Fruit fly (Drosophila melanogaster) whole organism, adult: ENCODE data around the gene CG32263.

Experiments used
- CG11617 ChIP-seq: fragments of 200-800 bp; sonication (Bioruptor generic); optimal IDR thresholded peaks from 2 replicates; lab custom pipeline; 2017; ENCODE audit warnings: mild to moderate bottlenecking, missing biosample characterization, missing genetic modification reagents, missing genetic modification characterization
- CG12768 ChIP-seq: fragments of 200-800 bp; sonication (Bioruptor generic); optimal IDR thresholded peaks from 2 replicates; lab custom pipeline; 2017; ENCODE audit warnings: missing biosample characterization, missing genetic modification characterization, mild to moderate bottlenecking, moderate library complexity, missing genetic modification reagents
- CG14711 ChIP-seq: fragments of 200-800 bp; sonication (Bioruptor generic); optimal IDR thresholded peaks from 2 replicates; lab custom pipeline; 2018; ENCODE audit warnings: missing biosample characterization, mild to moderate bottlenecking, missing genetic modification characterization, moderate library complexity
- CG1620 ChIP-seq: fragments of 200-800 bp; sonication (Bioruptor generic); optimal IDR thresholded peaks from 2 replicates; lab custom pipeline; 2016; ENCODE audit warnings: missing biosample characterization, missing genetic modification characterization
- CG33017 ChIP-seq: fragments of 200-800 bp; sonication (Bioruptor generic); optimal IDR thresholded peaks from 2 replicates; lab custom pipeline; 2018; ENCODE audit warnings: missing biosample characterization, mild to moderate bottlenecking, missing genetic modification characterization, moderate library complexity
- CG5204 ChIP-seq: fragments of 200-800 bp; sonication (Bioruptor generic); optimal IDR thresholded peaks from 2 replicates; lab custom pipeline; 2016; ENCODE audit warnings: missing biosample characterization, missing genetic modification characterization
- CG7045 ChIP-seq: fragments of 200-800 bp; sonication (Bioruptor generic); optimal IDR thresholded peaks from 2 replicates; lab custom pipeline; 2017; ENCODE audit warnings: missing biosample characterization, mild to moderate bottlenecking, missing genetic modification characterization
- CG7101 ChIP-seq: fragments of 200-800 bp; sonication (Bioruptor generic); optimal IDR thresholded peaks from 2 replicates; lab custom pipeline; 2018; ENCODE audit warnings: missing biosample characterization, mild to moderate bottlenecking, missing genetic modification characterization, moderate library complexity
- Clk ChIP-seq: fragments of 200-800 bp; sonication (Bioruptor generic); optimal IDR thresholded peaks from 2 replicates; lab custom pipeline; 2017; ENCODE audit warnings: missing biosample characterization, missing genetic modification characterization
- Crg-1 ChIP-seq: fragments of 200-800 bp; sonication (Bioruptor generic); optimal IDR thresholded peaks from 2 replicates; lab custom pipeline; 2016; ENCODE audit warnings: missing biosample characterization, missing genetic modification characterization
- Hr96 ChIP-seq: fragments of 200-800 bp; sonication (Bioruptor generic); optimal IDR thresholded peaks from 2 replicates; lab custom pipeline; 2016; ENCODE audit warnings: missing biosample characterization, missing genetic modification characterization
- Mnt ChIP-seq: fragments of 200-800 bp; sonication (Bioruptor generic); optimal IDR thresholded peaks from 2 replicates; lab custom pipeline; 2016; ENCODE audit warnings: missing biosample characterization, mild to moderate bottlenecking, missing genetic modification characterization
- bab1 ChIP-seq: fragments of 200-800 bp; sonication (Bioruptor generic); optimal IDR thresholded peaks from 3 replicates; lab custom pipeline; 2019; ENCODE audit warnings: missing biosample characterization, mild to moderate bottlenecking, missing genetic modification characterization, moderate library complexity
- cic ChIP-seq: fragments of 200-800 bp; sonication (Bioruptor generic); optimal IDR thresholded peaks from 2 replicates; lab custom pipeline; 2017; ENCODE audit warnings: missing biosample characterization, mild to moderate bottlenecking, missing genetic modification characterization, moderate library complexity
- cnc ChIP-seq, 2 experiments: fragments of >200 bp; optimal IDR thresholded peaks; 2 replicates each; lab custom pipeline; 2017
- kay ChIP-seq: fragments of 200-800 bp; sonication (Bioruptor generic); peaks from one replicate; lab custom pipeline; 2016; ENCODE audit warnings: missing biosample characterization, missing genetic modification characterization, borderline replicate concordance
- ovo ChIP-seq: fragments of 200-800 bp; sonication (Bioruptor generic); optimal IDR thresholded peaks from 2 replicates; lab custom pipeline; 2016; ENCODE audit warnings: missing biosample characterization, missing genetic modification characterization
- pad ChIP-seq: fragments of 200-800 bp; sonication (Bioruptor generic); optimal IDR thresholded peaks from 3 replicates; lab custom pipeline; 2017; ENCODE audit warnings: missing biosample characterization, missing genetic modification characterization, mild to moderate bottlenecking, moderate library complexity, missing genetic modification reagents
- tj ChIP-seq: fragments of 200-800 bp; sonication (Bioruptor generic); optimal IDR thresholded peaks from 3 replicates; lab custom pipeline; 2017; ENCODE audit warnings: missing biosample characterization, mild to moderate bottlenecking, missing genetic modification characterization, moderate library complexity
- toe ChIP-seq: fragments of 200-800 bp; sonication (Bioruptor generic); optimal IDR thresholded peaks from 2 replicates; lab custom pipeline; 2016; ENCODE audit warnings: missing biosample characterization, missing genetic modification characterization

CG32263 gene

DNA sequence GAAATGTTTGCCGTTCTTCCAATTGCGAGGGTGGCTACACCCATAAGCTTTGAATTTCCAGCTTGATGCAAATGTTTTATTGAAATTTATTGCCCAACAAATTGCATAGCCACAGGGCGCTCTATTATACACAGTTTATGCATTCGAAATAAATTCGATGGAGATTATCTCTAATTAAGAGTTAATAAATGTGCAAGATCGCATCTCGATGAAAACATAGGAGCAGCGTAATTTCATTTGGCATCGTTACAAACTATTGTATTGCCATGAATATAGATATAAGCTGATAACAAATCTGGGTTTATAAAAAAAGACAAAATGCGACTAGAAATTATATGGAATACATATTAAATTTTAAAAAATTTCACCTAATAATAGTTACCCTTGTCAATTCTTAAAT, 39.6 kb upstream of the CG32263 start:
- TF ChIP-seq cic (GFP tag; lab: Kevin White, UChicago) (no peak), bab1 (no peak), CG11617 (GFP tag; lab: Kevin White, UChicago) (no peak), tj (GFP tag; lab: Kevin White, UChicago) (no peak), toe (GFP tag; lab: Kevin White, UChicago) (no peak), cnc (optimal IDR thresholded peaks at IDR 0.05; lab: Kevin White, UChicago) (no peak), CG14711 (no peak), pad (GFP tag; lab: Kevin White, UChicago) (no peak), CG12768 (GFP tag; lab: Kevin White, UChicago) (no peak), Mnt (GFP tag; lab: Kevin White, UChicago) (no peak), CG7101 (tag; lab: Kevin White, UChicago) (no peak)

DNA sequence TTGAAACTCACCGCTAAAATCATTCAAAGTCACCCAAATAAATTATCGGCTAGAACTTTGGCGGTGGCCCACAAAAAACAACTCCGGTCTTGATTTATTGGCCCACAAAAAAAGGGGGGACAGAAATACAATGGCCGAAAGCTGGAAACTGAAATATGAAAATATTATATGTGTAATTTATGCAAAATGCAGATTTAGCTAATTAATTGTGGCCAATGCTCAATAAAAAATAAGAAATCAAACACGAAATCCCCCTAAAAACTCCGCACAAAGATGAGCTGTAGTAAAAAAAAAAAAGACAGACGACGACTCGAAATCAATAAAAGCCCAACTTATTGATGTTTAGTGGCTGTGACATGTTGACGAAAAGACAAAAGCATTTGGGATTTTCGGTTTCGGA, 38.8 kb upstream of the CG32263 start:
- TF ChIP-seq CG11617 (GFP tag; lab: Kevin White, UChicago) (no peak), CG14711 (no peak), Clk (no peak), tj (GFP tag; lab: Kevin White, UChicago) (no peak), kay (no peak), ovo (GFP tag; lab: Kevin White, UChicago) (no peak), cnc (optimal IDR thresholded peaks at IDR 0.05; lab: Kevin White, UChicago) (no peak), CG33017 (tag; lab: Kevin White, UChicago) (no peak), CG7045 (no peak), CG1620 (GFP tag; lab: Kevin White, UChicago) (no peak), Hr96 (GFP tag; lab: Kevin White, UChicago) (no peak), cic (GFP tag; lab: Kevin White, UChicago) (no peak), CG5204 (GFP tag; lab: Kevin White, UChicago) (no peak), Mnt (GFP tag; lab: Kevin White, UChicago) (no peak), CG7101 (tag; lab: Kevin White, UChicago) (no peak), toe (GFP tag; lab: Kevin White, UChicago) (no peak)

DNA sequence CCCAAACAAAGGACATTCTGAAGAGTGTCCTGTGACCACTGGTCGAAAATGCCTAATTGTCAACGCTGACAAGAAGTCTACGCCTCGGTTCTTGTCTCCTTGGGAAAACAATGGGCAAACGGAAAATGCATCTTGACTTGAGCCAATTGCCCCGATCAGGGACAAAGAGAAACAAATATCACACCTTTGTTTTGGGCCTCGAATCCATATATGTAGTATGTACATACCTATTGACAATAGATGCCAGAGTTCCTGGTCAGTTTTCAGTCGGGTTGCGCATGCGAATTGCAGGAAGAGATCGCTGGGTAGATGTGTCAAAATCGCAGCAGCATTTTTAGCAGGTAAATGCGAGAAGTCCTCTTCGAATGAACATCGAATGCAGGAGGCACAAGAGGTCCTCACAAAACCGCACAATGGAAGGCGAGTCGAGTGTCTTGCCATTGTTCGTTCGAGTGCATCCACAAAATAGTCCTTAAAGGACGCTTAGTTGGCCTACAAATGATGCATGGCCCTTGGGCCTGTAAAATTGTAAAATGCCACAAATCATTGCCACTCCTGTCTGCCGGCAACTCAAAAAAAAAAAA, 37.9 kb upstream of the CG32263 start:
- TF ChIP-seq CG1620 (GFP tag; lab: Kevin White, UChicago) (no peak), Hr96 (GFP tag; lab: Kevin White, UChicago) (no peak), CG7101 (tag; lab: Kevin White, UChicago) (no peak), CG33017 (tag; lab: Kevin White, UChicago) (no peak), CG5204 (GFP tag; lab: Kevin White, UChicago) (no peak)

DNA sequence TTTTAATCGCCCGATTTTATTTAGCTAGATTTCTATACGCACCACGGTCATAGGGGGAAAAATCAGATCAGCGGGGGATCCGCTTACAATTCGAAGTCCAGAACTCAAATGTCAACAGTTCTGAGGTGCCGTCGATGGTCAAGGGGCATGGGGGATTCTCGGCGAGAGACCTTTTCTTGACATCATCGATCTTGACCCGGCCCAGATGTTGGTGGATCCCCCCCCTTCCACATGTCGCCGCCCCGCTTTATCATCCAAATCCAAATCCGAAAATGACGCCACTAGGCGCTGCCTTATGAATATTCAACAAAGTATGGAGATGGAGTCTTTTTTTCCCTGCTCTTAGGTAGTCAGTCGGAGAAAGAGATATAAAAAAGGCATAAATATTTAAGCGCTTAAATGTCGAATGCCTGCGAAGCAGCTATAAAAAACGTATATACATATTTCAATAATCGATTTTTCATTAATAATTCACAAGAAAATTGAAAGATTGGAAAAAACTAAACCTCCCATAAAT, 37.0 kb upstream of the CG32263 start:
- no peak for TF ChIP-seq toe (GFP tag; lab: Kevin White, UChicago)
- TF ChIP-seq ovo (GFP tag; lab: Kevin White, UChicago): no peak
- no peak for TF ChIP-seq Mnt (GFP tag; lab: Kevin White, UChicago)
- no peak for TF ChIP-seq CG12768 (GFP tag; lab: Kevin White, UChicago)
- TF ChIP-seq bab1: no peak

DNA sequence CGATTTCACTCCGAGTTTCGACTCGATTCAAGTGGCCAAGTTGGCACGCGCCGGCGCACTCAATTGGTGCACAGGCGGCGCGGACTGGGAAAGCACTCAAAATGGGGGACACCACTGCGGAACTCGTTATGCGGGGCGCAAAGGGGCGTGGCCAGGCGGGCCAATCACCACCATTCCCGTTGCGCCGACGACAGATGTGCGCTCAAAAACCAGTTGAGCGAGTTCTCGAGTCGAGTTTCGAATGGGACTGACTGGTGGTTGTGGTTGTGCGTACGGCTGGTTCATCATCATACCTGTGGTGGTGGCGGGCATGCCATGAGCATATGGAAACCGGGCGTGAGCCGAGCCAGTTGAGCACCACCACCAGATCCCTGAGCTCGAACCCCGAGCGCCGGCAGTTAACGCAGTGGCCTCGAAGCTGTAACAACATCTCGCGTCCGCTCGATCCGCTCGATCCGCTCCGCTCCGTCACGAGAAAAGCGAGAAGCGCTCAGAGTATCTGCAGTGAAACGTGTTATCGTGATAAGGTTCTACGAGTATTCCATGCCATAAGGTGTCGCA, 35.0 kb upstream of the CG32263 start, which contains the start of gene Awh:
Awh (plus strand) TSS at position 392 of the 561 bp plus-strand sequence.
- TF ChIP-seq CG12768 (GFP tag; lab: Kevin White, UChicago) (no peak), bab1 (no peak), CG11617 (GFP tag; lab: Kevin White, UChicago) (no peak), tj (GFP tag; lab: Kevin White, UChicago) (no peak), cnc (optimal IDR thresholded peaks at IDR 0.05; lab: Kevin White, UChicago) (no peak), Mnt (GFP tag; lab: Kevin White, UChicago) (no peak), CG1620 (GFP tag; lab: Kevin White, UChicago) (no peak)

DNA sequence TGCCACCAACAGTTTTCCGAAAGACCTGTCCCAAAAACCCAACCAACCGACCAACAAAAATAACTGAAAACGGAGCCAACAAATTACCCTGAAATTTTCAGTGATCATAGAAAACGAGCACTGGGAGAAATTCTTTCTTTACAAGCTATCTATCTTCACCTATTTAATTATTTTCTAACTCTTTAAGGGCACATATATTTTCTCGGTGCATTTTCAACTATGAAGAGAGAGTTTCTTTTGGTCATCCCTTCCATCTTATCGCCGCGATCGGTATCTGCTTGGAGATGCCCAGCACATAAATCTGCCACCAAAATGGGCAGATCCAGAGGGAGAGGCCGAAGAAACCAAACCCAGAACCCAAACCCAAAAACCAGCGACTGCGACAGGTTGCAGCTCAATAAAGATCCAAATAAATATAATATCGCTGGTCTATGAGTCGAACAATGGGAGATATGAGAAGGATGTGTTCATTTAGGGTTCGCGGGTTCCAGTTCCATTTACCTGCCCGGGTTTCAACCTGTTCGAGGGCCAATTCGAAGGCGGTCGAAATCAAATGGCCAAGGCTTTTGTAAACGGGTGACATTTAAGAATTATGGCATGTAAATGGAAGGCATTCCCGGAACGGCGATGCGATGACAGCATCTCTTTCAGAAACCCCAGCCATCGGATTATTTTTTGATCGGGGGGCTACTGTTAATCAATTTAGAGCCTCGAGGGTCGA, 32.2 kb upstream of the CG32263 start:
- TF ChIP-seq Mnt (GFP tag; lab: Kevin White, UChicago): no peak
- no peak for TF ChIP-seq Clk
- no peak for TF ChIP-seq CG11617 (GFP tag; lab: Kevin White, UChicago)
- TF ChIP-seq kay: no peak
- TF ChIP-seq bab1: no peak
- no peak for TF ChIP-seq pad (GFP tag; lab: Kevin White, UChicago)
- TF ChIP-seq CG7045: no peak
- no peak for TF ChIP-seq Hr96 (GFP tag; lab: Kevin White, UChicago)
- TF ChIP-seq CG5204 (GFP tag; lab: Kevin White, UChicago): no peak
- no peak for TF ChIP-seq CG33017 (tag; lab: Kevin White, UChicago)
- no peak for TF ChIP-seq CG14711
- no peak for TF ChIP-seq Crg-1 (GFP tag; lab: Kevin White, UChicago)
- TF ChIP-seq CG12768 (GFP tag; lab: Kevin White, UChicago): no peak
- no peak for TF ChIP-seq cnc (optimal IDR thresholded peaks at IDR 0.05; lab: Kevin White, UChicago)
- TF ChIP-seq ovo (GFP tag; lab: Kevin White, UChicago): no peak
- TF ChIP-seq CG1620 (GFP tag; lab: Kevin White, UChicago): no peak
- no peak for TF ChIP-seq CG7101 (tag; lab: Kevin White, UChicago)
- no peak for TF ChIP-seq cic (GFP tag; lab: Kevin White, UChicago)
- no peak for TF ChIP-seq toe (GFP tag; lab: Kevin White, UChicago)
- no peak for TF ChIP-seq tj (GFP tag; lab: Kevin White, UChicago)
